Fruit fly (Drosophila melanogaster) whole organism, embryonic: ENCODE data around the gene VhaM9.7-d.

ENCODE experiments used
- Abd-B ChIP-seq: fragments of 200-800 bp; sonication (Bioruptor generic); optimal IDR thresholded peaks from 2 replicates; lab custom pipeline; 2018; ENCODE audit warnings: missing biosample characterization, mild to moderate bottlenecking, missing genetic modification characterization, moderate library complexity
- CG12744 ChIP-seq: fragments of 200-800 bp; sonication (Bioruptor generic); optimal IDR thresholded peaks from 2 replicates; lab custom pipeline; 2016; ENCODE audit warnings: missing biosample characterization, missing genetic modification characterization
- CG15011 ChIP-seq: fragments of 200-800 bp; sonication (Bioruptor generic); optimal IDR thresholded peaks from 3 replicates; lab custom pipeline; 2018; ENCODE audit warnings: missing biosample characterization, mild to moderate bottlenecking, missing genetic modification characterization
- CG15269 ChIP-seq: fragments of 200-800 bp; sonication (Bioruptor generic); optimal IDR thresholded peaks from 2 replicates; lab custom pipeline; 2018; ENCODE audit warnings: missing biosample characterization, mild to moderate bottlenecking, missing genetic modification characterization, moderate library complexity
- CG15696 ChIP-seq: fragments of 200-800 bp; sonication (Bioruptor generic); optimal IDR thresholded peaks from 2 replicates; lab custom pipeline; 2019; ENCODE audit warnings: missing biosample characterization, mild to moderate bottlenecking, missing genetic modification characterization, moderate library complexity
- CG1647 ChIP-seq: fragments of 200-800 bp; sonication (Bioruptor generic); optimal IDR thresholded peaks from 3 replicates; lab custom pipeline; 2016; ENCODE audit warnings: missing biosample characterization, missing genetic modification characterization
- CG1792 ChIP-seq: fragments of 200-800 bp; sonication (Bioruptor generic); optimal IDR thresholded peaks from 2 replicates; lab custom pipeline; 2016; ENCODE audit warnings: missing biosample characterization, missing genetic modification characterization
- CG18599 ChIP-seq: fragments of 200-800 bp; sonication (Bioruptor generic); optimal IDR thresholded peaks from 3 replicates; lab custom pipeline; 2017; ENCODE audit warnings: missing biosample characterization, missing genetic modification characterization, mild to moderate bottlenecking, moderate library complexity, missing genetic modification reagents
- CG18764 ChIP-seq: fragments of 200-800 bp; sonication (Bioruptor generic); optimal IDR thresholded peaks from 3 replicates; lab custom pipeline; 2016; ENCODE audit warnings: missing biosample characterization, missing genetic modification characterization
- CG2202 ChIP-seq: fragments of 200-800 bp; sonication (Bioruptor generic); optimal IDR thresholded peaks from 2 replicates; lab custom pipeline; 2018; ENCODE audit warnings: missing biosample characterization, mild to moderate bottlenecking, missing genetic modification characterization
- CG2678 ChIP-seq: fragments of 200-800 bp; sonication (Bioruptor generic); optimal IDR thresholded peaks from 3 replicates; lab custom pipeline; 2019; ENCODE audit warnings: missing biosample characterization, mild to moderate bottlenecking, missing genetic modification characterization, moderate library complexity
- CG30020 ChIP-seq: fragments of 200-800 bp; optimal IDR thresholded peaks from 2 replicates; lab custom pipeline; 2019; ENCODE audit warnings: missing biosample characterization, mild to moderate bottlenecking, missing genetic modification characterization, moderate library complexity
- CG30403 ChIP-seq: fragments of 200-800 bp; sonication (Bioruptor generic); optimal IDR thresholded peaks from 3 replicates; lab custom pipeline; 2016; ENCODE audit warnings: missing biosample characterization, missing genetic modification characterization
- CG31441 ChIP-seq: fragments of 200-800 bp; sonication (Bioruptor generic); IDR thresholded peaks from 2 replicates; pipeline ENCODE4 v1.3.6; 2022; ENCODE audit warnings: missing biosample characterization, missing genetic modification characterization
- CG34224 ChIP-seq: fragments of 200-800 bp; sonication (Bioruptor generic); IDR thresholded peaks from 3 replicates; pipeline ENCODE4 v1.3.6; 2022; ENCODE audit warnings: missing biosample characterization, missing genetic modification characterization; ENCODE audit not compliant: partially characterized antibody
- CG6683 ChIP-seq: fragments of 200-800 bp; sonication (Bioruptor generic); optimal IDR thresholded peaks from 2 replicates; lab custom pipeline; 2017; ENCODE audit warnings: missing biosample characterization, mild to moderate bottlenecking, missing genetic modification characterization, missing genetic modification reagents
- CG7745 ChIP-seq: fragments of 200-800 bp; sonication (Bioruptor generic); optimal IDR thresholded peaks from 2 replicates; lab custom pipeline; 2018; ENCODE audit warnings: missing biosample characterization, mild to moderate bottlenecking, missing genetic modification characterization, moderate library complexity
- CG7987 ChIP-seq: fragments of 200-800 bp; sonication (Bioruptor generic); optimal IDR thresholded peaks from 2 replicates; lab custom pipeline; 2018; ENCODE audit warnings: missing biosample characterization, mild to moderate bottlenecking, missing genetic modification characterization, moderate library complexity
- CG8944 ChIP-seq: fragments of 200-800 bp; sonication (Bioruptor generic); optimal IDR thresholded peaks from 3 replicates; lab custom pipeline; 2016; ENCODE audit warnings: missing biosample characterization, missing genetic modification characterization
- CHES-1-like ChIP-seq: fragments of 200-800 bp; sonication (Bioruptor generic); optimal IDR thresholded peaks from 2 replicates; lab custom pipeline; 2016; ENCODE audit warnings: missing biosample characterization, missing genetic modification characterization
- Doc2 ChIP-seq: fragments of 200-800 bp; sonication (Bioruptor generic); IDR thresholded peaks from 2 replicates; pipeline ENCODE4 v1.3.6; 2022; ENCODE audit warnings: missing biosample characterization, missing genetic modification characterization
- Dp ChIP-seq: fragments of 200-800 bp; sonication (Bioruptor generic); optimal IDR thresholded peaks from 2 replicates; lab custom pipeline; 2018; ENCODE audit warnings: missing biosample characterization, mild to moderate bottlenecking, missing genetic modification characterization, moderate library complexity
- Elba2 ChIP-seq: fragments of 200-800 bp; sonication (Bioruptor generic); optimal IDR thresholded peaks from 3 replicates; lab custom pipeline; 2016; ENCODE audit warnings: missing biosample characterization, missing genetic modification characterization
- HLH4C ChIP-seq: fragments of 200-800 bp; sonication (Bioruptor generic); IDR thresholded peaks from 3 replicates; pipeline ENCODE4 v1.3.6; 2022; ENCODE audit warnings: missing biosample characterization, missing genetic modification characterization; ENCODE audit not compliant: partially characterized antibody
- Hr3 ChIP-seq: fragments of 200-800 bp; sonication (Bioruptor generic); optimal IDR thresholded peaks from 3 replicates; lab custom pipeline; 2016; ENCODE audit warnings: missing biosample characterization, missing genetic modification characterization
- Mrtf ChIP-seq: fragments of 200-800 bp; sonication (Bioruptor generic); IDR thresholded peaks from 3 replicates; pipeline ENCODE4 v1.3.6; 2022; ENCODE audit warnings: missing biosample characterization, missing genetic modification characterization
- PHDP ChIP-seq: fragments of 200-800 bp; sonication (Bioruptor generic); optimal IDR thresholded peaks from 3 replicates; lab custom pipeline; 2018; ENCODE audit warnings: missing biosample characterization, mild to moderate bottlenecking, missing genetic modification characterization, moderate library complexity
- Sox100B ChIP-seq: fragments of 200-800 bp; sonication (Bioruptor generic); optimal IDR thresholded peaks from 3 replicates; lab custom pipeline; 2018; ENCODE audit warnings: missing biosample characterization, mild to moderate bottlenecking, missing genetic modification characterization
- az2 ChIP-seq: fragments of 200-800 bp; sonication (Bioruptor generic); optimal IDR thresholded peaks from 3 replicates; lab custom pipeline; 2016; ENCODE audit warnings: missing biosample characterization, missing genetic modification characterization
- cad ChIP-seq: fragments of >200 bp; optimal IDR thresholded peaks from 2 replicates; lab custom pipeline; 2017; ENCODE audit warnings: missing biosample characterization, missing genetic modification characterization
- chif ChIP-seq, 2 experiments: fragments of 200-800 bp; sonication (Bioruptor generic); optimal IDR thresholded peaks; 3 replicates each; lab custom pipeline; 2016; ENCODE audit warnings: missing biosample characterization in 2 of 2, missing genetic modification characterization in 2 of 2
- crol ChIP-seq: fragments of 200-800 bp; sonication (Bioruptor generic); IDR thresholded peaks from 2 replicates; pipeline ENCODE4 v1.3.6; 2022; ENCODE audit warnings: missing biosample characterization, missing genetic modification characterization
- dati ChIP-seq: fragments of 200-800 bp; sonication (Bioruptor generic); IDR thresholded peaks from 2 replicates; pipeline ENCODE4 v1.3.6; 2022; ENCODE audit warnings: missing biosample characterization, missing genetic modification characterization
- dysf ChIP-seq: fragments of 200-800 bp; sonication (Bioruptor generic); IDR thresholded peaks from 3 replicates; pipeline ENCODE4 v1.3.6; 2022; ENCODE audit warnings: missing biosample characterization, missing genetic modification characterization
- gsb-n ChIP-seq: fragments of 200-800 bp; sonication (Bioruptor generic); optimal IDR thresholded peaks from 3 replicates; lab custom pipeline; 2018; ENCODE audit warnings: missing biosample characterization, mild to moderate bottlenecking, missing genetic modification characterization
- hkb ChIP-seq, 2 experiments: fragments of 200-800 bp in 1 of 2; fragments of >200 bp in 1 of 2; sonication (Bioruptor generic) in 1 of 2; IDR thresholded peaks in 1 of 2; optimal IDR thresholded peaks in 1 of 2; 2 replicates each; pipeline versions ENCODE4 v1.3.6 to Lab custom; 2017 to 2022; ENCODE audit warnings: missing biosample characterization in 1 of 2, missing genetic modification characterization in 1 of 2
- ken ChIP-seq: fragments of 200-800 bp; sonication (Bioruptor generic); IDR thresholded peaks from 3 replicates; pipeline ENCODE4 v1.3.6; 2022; ENCODE audit warnings: missing biosample characterization, missing genetic modification characterization
- lov ChIP-seq, 2 experiments: fragments of 200-800 bp in 1 of 2; fragments of >200 bp in 1 of 2; sonication (Bioruptor generic) in 1 of 2; IDR thresholded peaks in 1 of 2; optimal IDR thresholded peaks in 1 of 2; 2 replicates in 1 of 2; 3 replicates in 1 of 2; pipeline versions ENCODE4 v1.3.6 to Lab custom; 2017 to 2022; ENCODE audit warnings: missing biosample characterization in 1 of 2, missing genetic modification characterization in 1 of 2
- luna ChIP-seq: fragments of 200-800 bp; sonication (Bioruptor generic); optimal IDR thresholded peaks from 2 replicates; lab custom pipeline; 2016; ENCODE audit warnings: missing biosample characterization, missing genetic modification characterization
- nau ChIP-seq: fragments of 200-800 bp; sonication (Bioruptor generic); optimal IDR thresholded peaks from 3 replicates; lab custom pipeline; 2017; ENCODE audit warnings: missing biosample characterization, mild to moderate bottlenecking, missing genetic modification characterization, missing genetic modification reagents
- pnt ChIP-seq: fragments of 200-800 bp; sonication (Bioruptor generic); optimal IDR thresholded peaks from 3 replicates; lab custom pipeline; 2016; ENCODE audit warnings: missing biosample characterization, missing genetic modification characterization
- repo ChIP-seq: fragments of 200-800 bp; sonication (Bioruptor generic); optimal IDR thresholded peaks from 2 replicates; lab custom pipeline; 2016; ENCODE audit warnings: missing biosample characterization, missing genetic modification characterization
- sens-2 ChIP-seq: fragments of 200-800 bp; sonication (Bioruptor generic); IDR thresholded peaks from 2 replicates; pipeline ENCODE4 v1.3.6; 2022; ENCODE audit warnings: missing biosample characterization, missing genetic modification characterization
- shn ChIP-seq: fragments of 200-800 bp; sonication (Bioruptor generic); optimal IDR thresholded peaks from 3 replicates; lab custom pipeline; 2016; ENCODE audit warnings: missing biosample characterization, missing genetic modification characterization
- slou ChIP-seq: fragments of 200-800 bp; sonication (Bioruptor generic); optimal IDR thresholded peaks from 3 replicates; lab custom pipeline; 2016; ENCODE audit warnings: missing biosample characterization, missing genetic modification characterization
- tgo ChIP-seq: fragments of 200-800 bp; sonication (Bioruptor generic); IDR thresholded peaks from 3 replicates; pipeline ENCODE4 v1.3.6; 2022; ENCODE audit warnings: missing biosample characterization, missing genetic modification characterization
- tna ChIP-seq: fragments of 200-800 bp; sonication (Bioruptor generic); IDR thresholded peaks from 2 replicates; pipeline ENCODE4 v1.3.6; 2022; ENCODE audit warnings: missing biosample characterization, missing genetic modification characterization; ENCODE audit not compliant: partially characterized antibody
- z ChIP-seq: fragments of 200-800 bp; sonication (Bioruptor generic); IDR thresholded peaks from 3 replicates; pipeline ENCODE4 v1.3.6; 2022; ENCODE audit warnings: missing biosample characterization, missing genetic modification characterization

Gene VhaM9.7-d

DNA sequence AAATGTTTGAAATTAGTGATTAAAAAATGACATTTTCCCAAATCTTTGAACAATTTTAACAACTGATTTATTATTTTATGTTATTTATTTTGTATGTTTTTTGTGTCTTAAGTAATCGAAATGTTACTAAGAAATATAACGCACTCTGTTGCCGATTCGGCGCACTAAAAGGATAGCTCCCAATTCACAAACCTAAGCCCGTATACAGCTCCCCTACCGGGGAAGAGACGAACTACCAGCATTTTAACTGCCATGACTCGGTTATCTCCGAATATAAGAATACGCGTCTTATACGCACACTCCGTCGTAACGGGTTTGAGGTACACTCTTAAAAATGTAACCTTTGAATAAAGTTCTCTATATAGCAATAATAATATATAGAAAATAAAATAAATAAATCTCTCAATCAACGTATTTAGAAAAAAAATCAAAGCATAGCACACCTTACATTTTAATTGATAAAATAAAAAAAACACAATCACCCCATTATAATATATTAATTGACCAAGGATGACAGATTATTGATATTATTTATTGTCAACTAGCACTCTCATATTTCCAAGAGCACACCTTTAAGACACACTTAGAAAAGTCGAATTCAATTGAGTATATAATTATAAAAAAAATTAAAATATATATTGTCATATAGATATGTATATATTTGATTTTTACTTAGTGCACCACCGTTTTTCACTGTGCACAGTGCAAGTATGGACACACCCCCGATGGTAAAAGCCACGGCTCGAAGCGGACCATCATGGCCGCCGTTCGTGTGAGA lies 17.1 kb upstream of the VhaM9.7-d start (continued):
- TF ChIP-seq CG34224 (GFP tag; lab: Robert Waterston, UW) = no peak
- no peak for TF ChIP-seq nau (GFP tag; lab: Kevin White, UChicago)
- no peak for TF ChIP-seq CG12744 (GFP tag; lab: Kevin White, UChicago)
- TF ChIP-seq HLH4C (GFP tag; lab: Robert Waterston, UW) = no peak
- TF ChIP-seq dati (GFP tag; lab: Robert Waterston, UW) = no peak
- TF ChIP-seq PHDP (tag; lab: Kevin White, UChicago) = peak; percentile 84
- TF ChIP-seq Dp (GFP tag; lab: Kevin White, UChicago) = peak; percentile 13
- no peak for TF ChIP-seq cad (GFP tag; lab: Kevin White, UChicago)
- no peak for TF ChIP-seq sens-2
- TF ChIP-seq CG30020 (tag; lab: Kevin White, UChicago) = no peak
- TF ChIP-seq CG1647 (GFP tag; lab: Kevin White, UChicago) = no peak
- TF ChIP-seq Abd-B = peak; percentile 90
- peak; percentile 84 for TF ChIP-seq CG15269
- peak; percentile 86 for TF ChIP-seq CG30403
- no peak; the same call in 2 of the 3 replicates for TF ChIP-seq Mrtf (GFP tag; lab: Robert Waterston, UW)
- no peak for TF ChIP-seq CG7745 (tag; lab: Kevin White, UChicago)
- TF ChIP-seq CG8944 = peak; percentile 12
- TF ChIP-seq CG1792 (GFP tag; lab: Kevin White, UChicago) = no peak
- TF ChIP-seq dysf (GFP tag; lab: Robert Waterston, UW) = peak; percentile 66
- TF ChIP-seq Doc2 (GFP tag; lab: Robert Waterston, UW) = no peak
- TF ChIP-seq CG18599 = peak; percentile 84
- no peak for TF ChIP-seq z (GFP tag; lab: Robert Waterston, UW)
- peak; percentile 83 for TF ChIP-seq CG15696 (tag; lab: Kevin White, UChicago)
- 0 out of 2 replicates have a peak, but pooled peaks have one; percentile 21 for TF ChIP-seq crol
- TF ChIP-seq az2 (GFP tag; lab: Kevin White, UChicago) = peak; percentile 74
- TF ChIP-seq CG2202 (tag; lab: Kevin White, UChicago) = peak; percentile 67
- no peak for TF ChIP-seq slou (GFP tag; lab: Kevin White, UChicago)
- TF ChIP-seq CHES-1-like (GFP tag; lab: Kevin White, UChicago) = no peak
- TF ChIP-seq Sox100B = peak; percentile 93
- TF ChIP-seq luna (GFP tag; lab: Kevin White, UChicago) = no peak
- peak in 1 of 2 experiments; percentile 38 for TF ChIP-seq chif (GFP tag; optimal IDR thresholded peaks at IDR 0.05; lab: Kevin White, UChicago)
- peak; percentile 49; the same call in 2 of the 3 replicates for TF ChIP-seq ken
- peak; percentile 94 for TF ChIP-seq CG31441 (GFP tag; lab: Robert Waterston, UW)
- no peak for TF ChIP-seq Elba2 (GFP tag; lab: Kevin White, UChicago)
- peak; percentile 87 for TF ChIP-seq Hr3
- peak; percentile 7 for TF ChIP-seq shn
- TF ChIP-seq CG15011 (GFP tag; lab: Kevin White, UChicago) = peak; percentile 23
- TF ChIP-seq hkb (optimal IDR thresholded peaks at IDR 0.05; lab: Kevin White, UChicago) = no peak
- TF ChIP-seq hkb (GFP tag; IDR thresholded peaks at IDR 0.05; lab: Robert Waterston, UW) = no peak; the same call in 1 of the 2 replicates
- peak; percentile 40 for TF ChIP-seq CG18764
- peak; percentile 92 for TF ChIP-seq CG2678 (tag; lab: Kevin White, UChicago)
- TF ChIP-seq CG6683 = no peak
- TF ChIP-seq tgo (GFP tag; lab: Robert Waterston, UW) = peak; percentile 73
- TF ChIP-seq tna (GFP tag; lab: Robert Waterston, UW) = no peak
- TF ChIP-seq repo (GFP tag; lab: Kevin White, UChicago) = no peak
- no peak for TF ChIP-seq CG7987
- peak; percentile 87 for TF ChIP-seq gsb-n (tag; lab: Kevin White, UChicago)
- no peak for TF ChIP-seq lov (optimal IDR thresholded peaks at IDR 0.05; lab: Kevin White, UChicago)
- TF ChIP-seq lov (GFP tag; IDR thresholded peaks at IDR 0.05; lab: Robert Waterston, UW) = 0 out of 3 replicates have a peak, but pooled peaks have one; percentile 8
- TF ChIP-seq pnt = no peak
